1 fruit fly cellular context compared by ENCODE assay signal in the genomic region with DNA sequence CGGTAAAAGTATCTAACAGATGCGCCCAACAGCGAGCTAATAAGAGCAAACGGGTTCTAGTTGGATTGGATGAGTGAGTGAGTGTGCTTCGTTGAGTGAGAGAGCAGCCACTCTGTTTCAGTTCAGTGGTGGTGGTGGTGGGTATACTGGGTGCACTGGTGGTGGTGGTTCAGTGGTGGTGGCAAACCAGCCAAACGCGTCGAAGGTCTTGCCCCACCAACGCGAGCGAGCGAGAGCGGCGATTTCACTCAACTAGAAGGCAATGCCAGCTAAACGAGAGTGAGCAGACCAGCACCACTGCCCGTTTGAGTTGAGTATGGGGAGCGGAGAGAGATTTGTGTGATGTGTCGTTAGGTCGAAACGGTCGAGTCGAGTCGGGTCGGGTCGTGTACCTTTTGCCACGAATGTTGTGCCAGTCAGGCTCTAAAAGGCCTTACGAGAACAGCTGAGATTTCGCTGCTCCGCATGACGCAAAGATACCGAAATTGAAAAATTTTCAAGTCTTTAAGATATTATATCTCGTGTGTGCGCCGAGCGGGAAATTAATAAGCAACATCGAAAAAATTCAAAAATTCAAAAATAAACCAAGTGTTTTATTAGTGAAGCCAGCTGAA.
A peak's percentile ranks its signal among the peaks of the same experiment; 100 is the strongest.
TF ChIP-seq lines count a peak whose summit lies in the region.

No protein-coding gene starts in this region.

TF ChIP-seq in whole organism, embryonic, 481 proteins besides CTCF, POLR2A, EP300 and RAD21 (continued from another document and continues in another):
- TF ChIP-seq esg (GFP tag; conservative IDR thresholded peaks at IDR 0.05; lab: Robert Waterston, UW) (no peak), Nf-YC (tag; optimal IDR thresholded peaks at IDR 0.05; lab: Kevin White, UChicago) (peak; percentile 98), Abd-B (GFP tag; optimal IDR thresholded peaks at IDR 0.05; lab: Kevin White, UChicago) (no peak), CG15011 (GFP tag; optimal IDR thresholded peaks at IDR 0.05; lab: Kevin White, UChicago) (no peak), CG31388 (GFP tag; optimal IDR thresholded peaks at IDR 0.05; lab: Kevin White, UChicago) (no peak), CG2202 (tag; optimal IDR thresholded peaks at IDR 0.05; lab: Kevin White, UChicago) (no peak), Trl (optimal IDR thresholded peaks at IDR 0.05; lab: Kevin White, UChicago) (peak; percentile 81 to 82), Trl (GFP tag; optimal IDR thresholded peaks at IDR 0.05; lab: Kevin White, UChicago) (peak; percentile 22), Gsc (GFP tag; IDR thresholded peaks at IDR 0.05; lab: Robert Waterston, UW) (no peak), Opbp (GFP tag; IDR thresholded peaks at IDR 0.05; lab: Robert Waterston, UW; ENCODE audit: partially characterized antibody) (peak; percentile 81; the same call in 2 of the 3 replicates), CG15696 (tag; optimal IDR thresholded peaks at IDR 0.05; lab: Kevin White, UChicago) (no peak), nau (GFP tag; optimal IDR thresholded peaks at IDR 0.05; lab: Kevin White, UChicago) (no peak), bbx (GFP tag; IDR thresholded peaks at IDR 0.05; lab: Robert Waterston, UW; ENCODE audit: partially characterized antibody) (peak; percentile 89), CG12071 (GFP tag; optimal IDR thresholded peaks at IDR 0.05; lab: Kevin White, UChicago) (peak; percentile 66), CG14050 (GFP tag; IDR thresholded peaks at IDR 0.05; lab: Robert Waterston, UW) (no peak), CG11085 (GFP tag; IDR thresholded peaks at IDR 0.05; lab: Robert Waterston, UW) (no peak), phol (tag; optimal IDR thresholded peaks at IDR 0.05; lab: Kevin White, UChicago) (no peak), CG30431 (GFP tag; optimal IDR thresholded peaks at IDR 0.05; lab: Kevin White, UChicago) (no peak), CG2875 (GFP tag; optimal IDR thresholded peaks at IDR 0.05; lab: Kevin White, UChicago) (no peak), Taf1 (GFP tag; IDR thresholded peaks at IDR 0.05; lab: Robert Waterston, UW) (no peak), CG11398 (GFP tag; optimal IDR thresholded peaks at IDR 0.05; lab: Kevin White, UChicago) (no peak), Sox102F (GFP tag; optimal IDR thresholded peaks at IDR 0.05; lab: Kevin White, UChicago) (no peak), zen (tag; optimal IDR thresholded peaks at IDR 0.05; lab: Kevin White, UChicago) (no peak), dysf (GFP tag; IDR thresholded peaks at IDR 0.05; lab: Robert Waterston, UW) (no peak), kay (GFP tag; optimal IDR thresholded peaks at IDR 0.05; lab: Kevin White, UChicago) (no peak), Gug (GFP tag; IDR thresholded peaks at IDR 0.05; lab: Robert Waterston, UW) (no peak), CG15269 (tag; optimal IDR thresholded peaks at IDR 0.05; lab: Kevin White, UChicago) (no peak), CG11695 (GFP tag; IDR thresholded peaks at IDR 0.05; lab: Robert Waterston, UW) (no peak), CG16779 (GFP tag; IDR thresholded peaks at IDR 0.05; lab: Robert Waterston, UW) (no peak), slbo (GFP tag; IDR thresholded peaks at IDR 0.05; lab: Robert Waterston, UW) (no peak; the same call in 1 of the 2 replicates), CG15479 (GFP tag; optimal IDR thresholded peaks at IDR 0.05; lab: Kevin White, UChicago) (peak; percentile 3), CG8290 (GFP tag; optimal IDR thresholded peaks at IDR 0.05; lab: Kevin White, UChicago) (no peak), CG8290 (tag; optimal IDR thresholded peaks at IDR 0.05; lab: Kevin White, UChicago) (no peak), HLH3B (GFP tag; IDR thresholded peaks at IDR 0.05; lab: Robert Waterston, UW) (no peak), bowl (GFP tag; IDR thresholded peaks at IDR 0.05; lab: Robert Waterston, UW) (no peak), CG5245 (GFP tag; optimal IDR thresholded peaks at IDR 0.05; lab: Kevin White, UChicago) (no peak), CG17328 (GFP tag; IDR thresholded peaks at IDR 0.05; lab: Robert Waterston, UW) (0 out of 2 replicates have a peak, but pooled peaks have one; percentile 7), nmo (GFP tag; optimal IDR thresholded peaks at IDR 0.05; lab: Kevin White, UChicago) (no peak), ci (GFP tag; IDR thresholded peaks at IDR 0.05; lab: Robert Waterston, UW) (peak; percentile 22; the same call in 1 of the 3 replicates), CG10462 (GFP tag; optimal IDR thresholded peaks at IDR 0.05; lab: Kevin White, UChicago) (no peak), ATbp (GFP tag; optimal IDR thresholded peaks at IDR 0.05; lab: Kevin White, UChicago) (no peak), CG9817 (tag; optimal IDR thresholded peaks at IDR 0.05; lab: Kevin White, UChicago) (no peak), nom (GFP tag; optimal IDR thresholded peaks at IDR 0.05; lab: Kevin White, UChicago) (peak; percentile 6), Kr (GFP tag; optimal IDR thresholded peaks at IDR 0.05; lab: Kevin White, UChicago) (no peak), CG1602 (GFP tag; optimal IDR thresholded peaks at IDR 0.05; lab: Kevin White, UChicago) (no peak), dm (GFP tag; optimal IDR thresholded peaks at IDR 0.05; lab: Kevin White, UChicago) (no peak), CG7987 (GFP tag; optimal IDR thresholded peaks at IDR 0.05; lab: Kevin White, UChicago) (no peak), CG10431 (GFP tag; optimal IDR thresholded peaks at IDR 0.05; lab: Kevin White, UChicago) (no peak), CG14860 (GFP tag; IDR thresholded peaks at IDR 0.05; lab: Robert Waterston, UW; ENCODE audit: partially characterized antibody) (0 out of 3 replicates have a peak, but pooled peaks have one; percentile 50), run (tag; optimal IDR thresholded peaks at IDR 0.05; lab: Kevin White, UChicago) (no peak), jigr1 (GFP tag; IDR thresholded peaks at IDR 0.05; lab: Robert Waterston, UW) (no peak), HLH54F (GFP tag; optimal IDR thresholded peaks at IDR 0.05; lab: Kevin White, UChicago) (no peak), ssp (GFP tag; IDR thresholded peaks at IDR 0.05; lab: Robert Waterston, UW) (no peak), hbn (GFP tag; IDR thresholded peaks at IDR 0.05; lab: Robert Waterston, UW; ENCODE audit: partially characterized antibody) (peak; percentile 44; the same call in 1 of the 2 replicates), gro (GFP tag; optimal IDR thresholded peaks at IDR 0.05; lab: Kevin White, UChicago) (no peak), wdn (GFP tag; IDR thresholded peaks at IDR 0.05; lab: Robert Waterston, UW) (no peak), CG17829 (tag; optimal IDR thresholded peaks at IDR 0.05; lab: Kevin White, UChicago) (no peak), CG14014 (GFP tag; IDR thresholded peaks at IDR 0.05; lab: Robert Waterston, UW) (no peak), B-H2 (GFP tag; optimal IDR thresholded peaks at IDR 0.05; lab: Kevin White, UChicago) (no peak), CG8359 (GFP tag; optimal IDR thresholded peaks at IDR 0.05; lab: Kevin White, UChicago; ENCODE audit: borderline replicate concordance) (no peak), Dip2 (GFP tag; IDR thresholded peaks at IDR 0.05; lab: Robert Waterston, UW) (no peak), ERR (GFP tag; optimal IDR thresholded peaks at IDR 0.05; lab: Kevin White, UChicago) (peak; percentile 53), peb (GFP tag; IDR thresholded peaks at IDR 0.05; lab: Robert Waterston, UW) (no peak), cas (GFP tag; IDR thresholded peaks at IDR 0.05; lab: Robert Waterston, UW) (no peak), Dbx (GFP tag; IDR thresholded peaks at IDR 0.05; lab: Robert Waterston, UW) (peak; percentile 34; the same call in 1 of the 3 replicates), Lhr (GFP tag; optimal IDR thresholded peaks at IDR 0.05; lab: Kevin White, UChicago) (no peak), Drgx (GFP tag; IDR thresholded peaks at IDR 0.05; lab: Robert Waterston, UW) (peak; percentile 72), org-1 (GFP tag; optimal IDR thresholded peaks at IDR 0.05; lab: Kevin White, UChicago) (no peak), E2f2 (GFP tag; IDR thresholded peaks at IDR 0.05; lab: Robert Waterston, UW) (no peak), eve (GFP tag; optimal IDR thresholded peaks at IDR 0.05; lab: Kevin White, UChicago) (no peak), CG6813 (GFP tag; optimal IDR thresholded peaks at IDR 0.05; lab: Kevin White, UChicago) (no peak), pzg (GFP tag; optimal IDR thresholded peaks at IDR 0.05; lab: Kevin White, UChicago) (no peak), ttk (GFP tag; IDR thresholded peaks at IDR 0.05; lab: Robert Waterston, UW) (no peak), chm (GFP tag; IDR thresholded peaks at IDR 0.05; lab: Robert Waterston, UW) (peak; percentile 41; the same call in 1 of the 2 replicates), CG17385 (GFP tag; optimal IDR thresholded peaks at IDR 0.05; lab: Kevin White, UChicago) (peak; percentile 11), emc (GFP tag; optimal IDR thresholded peaks at IDR 0.05; lab: Kevin White, UChicago) (no peak), salm (tag; optimal IDR thresholded peaks at IDR 0.05; lab: Kevin White, UChicago) (no peak), CG13775 (GFP tag; optimal IDR thresholded peaks at IDR 0.05; lab: Kevin White, UChicago) (no peak), Hand (GFP tag; optimal IDR thresholded peaks at IDR 0.05; lab: Kevin White, UChicago) (no peak), jumu (GFP tag; optimal IDR thresholded peaks at IDR 0.05; lab: Kevin White, UChicago) (no peak), CG12104 (GFP tag; optimal IDR thresholded peaks at IDR 0.05; lab: Kevin White, UChicago) (no peak), pros (GFP tag; optimal IDR thresholded peaks at IDR 0.05; lab: Kevin White, UChicago) (peak; percentile 1), dpn (GFP tag; optimal IDR thresholded peaks at IDR 0.05; lab: Kevin White, UChicago) (no peak), sob (GFP tag; IDR thresholded peaks at IDR 0.05; lab: Robert Waterston, UW) (peak; percentile 42; the same call in 1 of the 2 replicates), CG2678 (tag; optimal IDR thresholded peaks at IDR 0.05; lab: Kevin White, UChicago) (no peak), tio (GFP tag; optimal IDR thresholded peaks at IDR 0.05; lab: Kevin White, UChicago) (no peak), Dad (GFP tag; optimal IDR thresholded peaks at IDR 0.05; lab: Kevin White, UChicago) (no peak), NfI (GFP tag; optimal IDR thresholded peaks at IDR 0.05; lab: Kevin White, UChicago) (no peak), bcd (GFP tag; optimal IDR thresholded peaks at IDR 0.05; lab: Kevin White, UChicago) (no peak), CG6175 (GFP tag; IDR thresholded peaks at IDR 0.05; lab: Robert Waterston, UW) (peak; percentile 89), H15 (GFP tag; IDR thresholded peaks at IDR 0.05; lab: Robert Waterston, UW) (no peak), Camta (GFP tag; optimal IDR thresholded peaks at IDR 0.05; lab: Kevin White, UChicago) (no peak), Ets65A (GFP tag; lab: Kevin White, UChicago) (no peak), Nf-YA (GFP tag; IDR thresholded peaks at IDR 0.05; lab: Robert Waterston, UW) (peak; percentile 87), zfh1 (GFP tag; IDR thresholded peaks at IDR 0.05; lab: Robert Waterston, UW) (no peak), bsh (GFP tag; optimal IDR thresholded peaks at IDR 0.05; lab: Kevin White, UChicago) (no peak), Dip3 (GFP tag; optimal IDR thresholded peaks at IDR 0.05; lab: Kevin White, UChicago) (no peak), PHDP (tag; optimal IDR thresholded peaks at IDR 0.05; lab: Kevin White, UChicago) (no peak), fd3F (GFP tag; optimal IDR thresholded peaks at IDR 0.05; lab: Kevin White, UChicago) (no peak), Fer2 (tag; optimal IDR thresholded peaks at IDR 0.05; lab: Kevin White, UChicago) (no peak), CG6791 (GFP tag; IDR thresholded peaks at IDR 0.05; lab: Robert Waterston, UW; ENCODE audit: partially characterized antibody) (peak; percentile 70; the same call in 2 of the 3 replicates), CG1233 (GFP tag; optimal IDR thresholded peaks at IDR 0.05; lab: Kevin White, UChicago) (no peak), CG3065 (GFP tag; optimal IDR thresholded peaks at IDR 0.05; lab: Kevin White, UChicago) (no peak), CG34224 (GFP tag; IDR thresholded peaks at IDR 0.05; lab: Robert Waterston, UW; ENCODE audit: partially characterized antibody) (no peak; the same call in 2 of the 3 replicates), CG17612 (GFP tag; IDR thresholded peaks at IDR 0.05; lab: Robert Waterston, UW) (no peak), lmd (GFP tag; IDR thresholded peaks at IDR 0.05; lab: Robert Waterston, UW) (no peak), schlank (tag; optimal IDR thresholded peaks at IDR 0.05; lab: Kevin White, UChicago) (no peak), hkb (optimal IDR thresholded peaks at IDR 0.05; lab: Kevin White, UChicago) (no peak), hkb (GFP tag; IDR thresholded peaks at IDR 0.05; lab: Robert Waterston, UW) (no peak), jing (GFP tag; optimal IDR thresholded peaks at IDR 0.05; lab: Kevin White, UChicago) (peak; percentile 42), Hsf (GFP tag; optimal IDR thresholded peaks at IDR 0.05; lab: Kevin White, UChicago) (no peak), CG17912 (GFP tag; optimal IDR thresholded peaks at IDR 0.05; lab: Kevin White, UChicago) (no peak), CG12744 (GFP tag; optimal IDR thresholded peaks at IDR 0.05; lab: Kevin White, UChicago) (no peak), Lim3 (GFP tag; IDR thresholded peaks at IDR 0.05; lab: Robert Waterston, UW) (no peak), dan (GFP tag; IDR thresholded peaks at IDR 0.05; lab: Robert Waterston, UW) (no peak), CG7357 (GFP tag; IDR thresholded peaks at IDR 0.05; lab: Robert Waterston, UW) (no peak), Meics (GFP tag; optimal IDR thresholded peaks at IDR 0.05; lab: Kevin White, UChicago) (no peak), klu (GFP tag; IDR thresholded peaks at IDR 0.05; lab: Robert Waterston, UW) (no peak), wor (GFP tag; IDR thresholded peaks at IDR 0.05; lab: Robert Waterston, UW) (no peak), CkIIα-i1 (GFP tag; IDR thresholded peaks at IDR 0.05; lab: Robert Waterston, UW) (no peak), ab (GFP tag; optimal IDR thresholded peaks at IDR 0.05; lab: Kevin White, UChicago) (no peak), ato (GFP tag; IDR thresholded peaks at IDR 0.05; lab: Robert Waterston, UW; ENCODE audit: partially characterized antibody) (peak; percentile 65), D (optimal IDR thresholded peaks at IDR 0.05; lab: Kevin White, UChicago) (peak; percentile 4), D (GFP tag; optimal IDR thresholded peaks at IDR 0.05; lab: Kevin White, UChicago) (no peak), prd (optimal IDR thresholded peaks at IDR 0.05; lab: Kevin White, UChicago) (no peak), prd (GFP tag; IDR thresholded peaks at IDR 0.05; lab: Robert Waterston, UW) (no peak), CG42726 (GFP tag; IDR thresholded peaks at IDR 0.05; lab: Robert Waterston, UW; ENCODE audit: partially characterized antibody) (peak; percentile 76), sim (GFP tag; IDR thresholded peaks at IDR 0.05; lab: Robert Waterston, UW) (no peak), fru (optimal IDR thresholded peaks at IDR 0.05; lab: Kevin White, UChicago) (no peak)
